Fruit fly (Drosophila melanogaster): ENCODE measurements around the gene CG42588.

Gene CG42588

DNA sequence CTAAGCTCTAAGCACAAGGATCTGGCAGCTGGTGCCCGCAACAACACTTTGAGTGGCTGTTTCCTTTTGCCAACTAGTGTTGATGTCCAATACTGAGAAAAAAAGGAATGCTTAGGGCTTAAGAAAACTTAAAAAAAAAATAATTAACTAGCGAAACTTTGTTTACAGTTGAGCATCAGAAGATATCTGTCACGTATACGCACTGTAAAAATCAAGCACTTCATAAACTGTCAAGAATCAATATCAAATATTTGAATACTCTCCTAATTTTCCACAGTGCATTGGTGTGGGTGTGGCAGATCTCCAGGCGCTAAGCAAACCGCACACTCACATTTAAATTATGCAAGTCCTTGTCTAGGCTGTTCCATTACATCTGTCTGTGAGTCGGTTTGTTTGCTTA lies 60.2 kb downstream of the CG42588 start (continued):
- TF ChIP-seq CG2120 (GFP tag; optimal IDR thresholded peaks at IDR 0.05), result peak; percentile 69
- TF ChIP-seq CG11560 (tag; IDR thresholded peaks at IDR 0.05), result no peak
- TF ChIP-seq sim (GFP tag; IDR thresholded peaks at IDR 0.05), result no peak
- TF ChIP-seq Stat92E (GFP tag; optimal IDR thresholded peaks at IDR 0.05), result no peak
- no peak for TF ChIP-seq corto (GFP tag; optimal IDR thresholded peaks at IDR 0.05)
- TF ChIP-seq CG9437 (GFP tag; optimal IDR thresholded peaks at IDR 0.05), result no peak
- peak; percentile 50; the same call in 1 of the 2 replicates for TF ChIP-seq CG32532 (GFP tag; IDR thresholded peaks at IDR 0.05)
- TF ChIP-seq CG14965 (GFP tag; optimal IDR thresholded peaks at IDR 0.05; ENCODE audit: borderline replicate concordance), result no peak
- no peak for TF ChIP-seq Atf3 (GFP tag; optimal IDR thresholded peaks at IDR 0.05)
- TF ChIP-seq CG15514 (GFP tag; optimal IDR thresholded peaks at IDR 0.05), result peak; percentile 14
- no peak for TF ChIP-seq CG2889 (GFP tag; IDR thresholded peaks at IDR 0.05)
- no peak for TF ChIP-seq CG13424 (tag; optimal IDR thresholded peaks at IDR 0.05)
- TF ChIP-seq nmo (GFP tag; optimal IDR thresholded peaks at IDR 0.05), result no peak
- no peak for TF ChIP-seq CG14050 (GFP tag; IDR thresholded peaks at IDR 0.05)
- no peak for TF ChIP-seq z (GFP tag; IDR thresholded peaks at IDR 0.05)
- TF ChIP-seq tx (GFP tag; optimal IDR thresholded peaks at IDR 0.05), result no peak
- TF ChIP-seq knrl (GFP tag; IDR thresholded peaks at IDR 0.05; ENCODE audit: partially characterized antibody), result no peak
- no peak for TF ChIP-seq zfh1 (GFP tag; IDR thresholded peaks at IDR 0.05)
- TF ChIP-seq Doc3 (GFP tag; IDR thresholded peaks at IDR 0.05; ENCODE audit: partially characterized antibody), result no peak
- no peak for TF ChIP-seq seq (GFP tag; IDR thresholded peaks at IDR 0.05)
- no peak for TF ChIP-seq vfl (GFP tag; optimal IDR thresholded peaks at IDR 0.05)
- TF ChIP-seq Ptx1 (GFP tag; IDR thresholded peaks at IDR 0.05), result peak; percentile 38; the same call in 1 of the 2 replicates
- no peak for TF ChIP-seq CG8290 (GFP tag; optimal IDR thresholded peaks at IDR 0.05)
- TF ChIP-seq CG8290 (tag; optimal IDR thresholded peaks at IDR 0.05), result no peak
- no peak for TF ChIP-seq ssp (GFP tag; IDR thresholded peaks at IDR 0.05)
- no peak for TF ChIP-seq CG2129 (GFP tag; IDR thresholded peaks at IDR 0.05; ENCODE audit: partially characterized antibody)
- TF ChIP-seq CG9932 (GFP tag; IDR thresholded peaks at IDR 0.05), result peak; percentile 20; the same call in 1 of the 2 replicates
- TF ChIP-seq CG2712 (tag; optimal IDR thresholded peaks at IDR 0.05), result no peak
- TF ChIP-seq CG13624 (GFP tag; optimal IDR thresholded peaks at IDR 0.05), result no peak
- no peak for TF ChIP-seq CG17829 (tag; optimal IDR thresholded peaks at IDR 0.05)
- TF ChIP-seq CG7745 (tag; optimal IDR thresholded peaks at IDR 0.05), result no peak
- no peak for TF ChIP-seq vnd (GFP tag; IDR thresholded peaks at IDR 0.05; ENCODE audit: partially characterized antibody)
- TF ChIP-seq CG13296 (GFP tag; optimal IDR thresholded peaks at IDR 0.05), result no peak
- TF ChIP-seq Opbp (GFP tag; IDR thresholded peaks at IDR 0.05; ENCODE audit: partially characterized antibody), result no peak
- no peak for TF ChIP-seq Dip3 (GFP tag; optimal IDR thresholded peaks at IDR 0.05)
- peak; percentile 26 for TF ChIP-seq Hand (GFP tag; optimal IDR thresholded peaks at IDR 0.05)
- TF ChIP-seq yki (optimal IDR thresholded peaks at IDR 0.05), result no peak
- no peak for TF ChIP-seq inv (GFP tag; IDR thresholded peaks at IDR 0.05; ENCODE audit: partially characterized antibody)
- TF ChIP-seq btn (GFP tag; optimal IDR thresholded peaks at IDR 0.05), result no peak
- TF ChIP-seq Sry-β (GFP tag; optimal IDR thresholded peaks at IDR 0.05), result no peak
- TF ChIP-seq Ssrp (tag; optimal IDR thresholded peaks at IDR 0.05), result no peak
- no peak for TF ChIP-seq CG30020 (tag; optimal IDR thresholded peaks at IDR 0.05)
- no peak for TF ChIP-seq Dfd (GFP tag; optimal IDR thresholded peaks at IDR 0.05)
- 0 out of 2 replicates have a peak, but pooled peaks have one; percentile 14 for TF ChIP-seq sisA (GFP tag; IDR thresholded peaks at IDR 0.05)
- TF ChIP-seq CG17802 (tag; optimal IDR thresholded peaks at IDR 0.05), result no peak
- no peak for TF ChIP-seq CG15696 (tag; optimal IDR thresholded peaks at IDR 0.05)
- no peak for TF ChIP-seq pho (GFP tag; optimal IDR thresholded peaks at IDR 0.05)
- TF ChIP-seq Chrac-16 (GFP tag; optimal IDR thresholded peaks at IDR 0.05), result no peak
- TF ChIP-seq CG6175 (GFP tag; IDR thresholded peaks at IDR 0.05), result no peak
- TF ChIP-seq CG31224 (GFP tag; IDR thresholded peaks at IDR 0.05), result no peak
- TF ChIP-seq ham (GFP tag; IDR thresholded peaks at IDR 0.05), result no peak
- TF ChIP-seq CG6254 (GFP tag; optimal IDR thresholded peaks at IDR 0.05), result no peak
